Fruit fly (Drosophila melanogaster) whole organism, wandering third instar larva: ENCODE results near the gene Cby.

Experiments used
- Mio ChIP-seq: sonication (Bioruptor generic); optimal IDR thresholded peaks from 2 replicates; lab custom pipeline; 2016; ENCODE audit warnings: missing biosample characterization, missing genetic modification characterization
- Myc ChIP-seq: fragments of >200 bp; optimal IDR thresholded peaks from 2 replicates; lab custom pipeline; 2017
- N ChIP-seq: fragments of >200 bp; optimal IDR thresholded peaks from 2 replicates; lab custom pipeline; 2018; ENCODE audit warnings: missing biosample characterization, missing external identifiers, missing genetic modification characterization
- Vsx2 ChIP-seq: fragments of 200-300, 225-300 bp; sonication (Bioruptor generic); optimal IDR thresholded peaks from 2 replicates; lab custom pipeline; 2018; ENCODE audit warnings: missing biosample characterization, missing genetic modification characterization; ENCODE audit not compliant: partially characterized antibody
- brk ChIP-seq: fragments of 200-800 bp; sonication (Bioruptor generic); optimal IDR thresholded peaks from 2 replicates; lab custom pipeline; 2016; ENCODE audit warnings: missing biosample characterization, mild to moderate bottlenecking, missing genetic modification characterization
- usp ChIP-seq: fragments of >200 bp; optimal IDR thresholded peaks from 2 replicates; lab custom pipeline; 2017; ENCODE audit warnings: missing biosample characterization, missing genetic modification characterization

DNA sequence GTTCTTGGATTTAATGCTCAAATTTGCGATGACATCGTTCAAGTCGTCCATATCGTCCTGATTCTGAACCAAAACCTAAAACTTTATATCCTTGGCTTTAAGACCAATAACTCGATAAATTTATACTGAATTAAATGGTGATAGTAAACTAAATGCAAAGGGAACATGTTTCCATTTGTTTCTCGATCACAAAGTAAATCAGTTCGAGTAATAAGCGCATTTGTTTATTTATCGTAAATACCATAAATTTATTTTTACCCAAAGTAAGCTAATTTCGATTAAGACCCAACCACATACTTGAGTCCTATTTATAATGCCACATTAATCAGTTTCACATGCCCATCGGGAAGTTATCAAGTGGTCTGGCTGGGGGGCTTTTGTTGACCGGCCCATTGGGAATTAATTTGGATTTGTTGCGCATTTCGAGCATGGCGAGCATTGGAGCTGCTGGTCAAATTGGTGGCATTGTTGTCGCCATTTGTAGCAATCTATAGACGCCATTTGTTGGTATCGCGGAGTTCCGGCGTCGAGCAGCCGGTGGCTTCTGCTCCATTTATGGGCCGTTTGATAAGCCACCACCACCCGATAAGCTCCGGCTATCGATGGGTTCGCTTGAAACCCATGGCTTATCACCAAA, 1.8 kb downstream of the Cby start, which contains the start of gene CG31174:
- TF ChIP-seq Vsx2 (GFP tag; lab: Kevin White, UChicago): no peak
- no peak for TF ChIP-seq Myc
- TF ChIP-seq usp (GFP tag; lab: Kevin White, UChicago): no peak
- TF ChIP-seq N: no peak
- TF ChIP-seq Mio: no peak
- no peak for TF ChIP-seq brk
